Fruit fly (Drosophila melanogaster) whole organism, wandering third instar larva: ENCODE measurements around the gene CG31464.

Source experiments
- CG9705 ChIP-seq: fragments of 200-800 bp; sonication (Bioruptor generic); optimal IDR thresholded peaks from 2 replicates; lab custom pipeline; 2018; ENCODE audit warnings: missing biosample characterization, mild to moderate bottlenecking, missing genetic modification characterization
- CrebA ChIP-seq: fragments of 200-800 bp; sonication (Bioruptor generic); optimal IDR thresholded peaks from 2 replicates; lab custom pipeline; 2016; ENCODE audit warnings: missing biosample characterization, mild to moderate bottlenecking, missing genetic modification characterization, borderline replicate concordance
- Dfd ChIP-seq: fragments of >200 bp; optimal IDR thresholded peaks from 2 replicates; lab custom pipeline; 2017; ENCODE audit warnings: missing biosample characterization, missing genetic modification characterization
- Hr78 ChIP-seq: fragments of >200 bp; optimal IDR thresholded peaks from 2 replicates; lab custom pipeline; 2017; ENCODE audit warnings: missing biosample characterization, missing genetic modification characterization
- OdsH ChIP-seq: fragments of 200-800 bp; sonication (Bioruptor generic); optimal IDR thresholded peaks from 2 replicates; lab custom pipeline; 2016; ENCODE audit warnings: missing biosample characterization, mild to moderate bottlenecking, missing genetic modification characterization
- h ChIP-seq: fragments of 200-800 bp; sonication (Bioruptor generic); optimal IDR thresholded peaks from 3 replicates; lab custom pipeline; 2016; ENCODE audit warnings: missing biosample characterization, mild to moderate bottlenecking, missing genetic modification characterization
- lola ChIP-seq: fragments of >200 bp; optimal IDR thresholded peaks from 2 replicates; lab custom pipeline; 2017; ENCODE audit warnings: missing biosample characterization, missing genetic modification characterization
- psq ChIP-seq: fragments of 200-800 bp; sonication (Bioruptor generic); optimal IDR thresholded peaks from 3 replicates; lab custom pipeline; 2017; ENCODE audit warnings: missing biosample characterization, mild to moderate bottlenecking, missing genetic modification characterization, moderate library complexity
- tai ChIP-seq: sonication (Bioruptor generic); optimal IDR thresholded peaks from 2 replicates; lab custom pipeline; 2016; ENCODE audit warnings: missing biosample characterization, missing genetic modification characterization
- usp ChIP-seq: fragments of >200 bp; optimal IDR thresholded peaks from 2 replicates; lab custom pipeline; 2017; ENCODE audit warnings: missing biosample characterization, missing genetic modification characterization

DNA sequence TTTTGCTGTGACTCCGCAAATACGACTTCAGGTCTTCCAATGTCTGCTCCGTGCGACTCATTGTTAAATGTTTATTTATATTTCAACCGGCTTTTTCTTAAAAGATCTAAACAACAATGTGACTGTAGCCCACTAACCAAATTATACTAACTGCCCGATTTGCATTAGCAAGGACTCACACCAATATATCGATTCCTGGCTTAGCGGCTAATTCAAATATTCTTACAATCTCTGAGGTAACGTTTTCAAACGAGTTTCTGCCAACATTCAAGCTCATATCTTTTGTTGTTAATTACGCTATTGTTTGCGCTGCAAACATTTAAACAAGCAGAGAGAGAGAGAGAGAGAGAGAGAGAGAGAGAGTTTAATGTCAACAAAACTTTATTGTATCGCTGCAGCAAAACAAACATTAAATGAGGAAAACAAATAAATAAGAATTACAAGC is 17.5 kb downstream of the CG31464 start, which contains the start of gene tex:
- TF ChIP-seq Hr78 (GFP tag; lab: Kevin White, UChicago) = no peak
- no peak for TF ChIP-seq psq (GFP tag; lab: Kevin White, UChicago)
- no peak for TF ChIP-seq h (GFP tag; lab: Kevin White, UChicago)
- no peak for TF ChIP-seq tai (GFP tag; lab: Kevin White, UChicago)
- no peak for TF ChIP-seq CG9705
- TF ChIP-seq usp (GFP tag; lab: Kevin White, UChicago) = no peak
- TF ChIP-seq Dfd (GFP tag; lab: Kevin White, UChicago) = no peak
- TF ChIP-seq CrebA (GFP tag; lab: Kevin White, UChicago) = no peak
- TF ChIP-seq lola (GFP tag; lab: Kevin White, UChicago) = no peak
- no peak for TF ChIP-seq OdsH (GFP tag; lab: Kevin White, UChicago)
